Fruit fly (Drosophila melanogaster) whole organism, adult: ENCODE measurements around the gene TwdlS.

Source experiments
- CG11617 ChIP-seq: fragments of 200-800 bp; sonication (Bioruptor generic); optimal IDR thresholded peaks from 2 replicates; lab custom pipeline; 2017; ENCODE audit warnings: mild to moderate bottlenecking, missing biosample characterization, missing genetic modification reagents, missing genetic modification characterization
- CG12768 ChIP-seq: fragments of 200-800 bp; sonication (Bioruptor generic); optimal IDR thresholded peaks from 2 replicates; lab custom pipeline; 2017; ENCODE audit warnings: missing biosample characterization, missing genetic modification characterization, mild to moderate bottlenecking, moderate library complexity, missing genetic modification reagents
- CG33017 ChIP-seq: fragments of 200-800 bp; sonication (Bioruptor generic); optimal IDR thresholded peaks from 2 replicates; lab custom pipeline; 2018; ENCODE audit warnings: missing biosample characterization, mild to moderate bottlenecking, missing genetic modification characterization, moderate library complexity
- CG5204 ChIP-seq: fragments of 200-800 bp; sonication (Bioruptor generic); optimal IDR thresholded peaks from 2 replicates; lab custom pipeline; 2016; ENCODE audit warnings: missing biosample characterization, missing genetic modification characterization
- CG7045 ChIP-seq: fragments of 200-800 bp; sonication (Bioruptor generic); optimal IDR thresholded peaks from 2 replicates; lab custom pipeline; 2017; ENCODE audit warnings: missing biosample characterization, mild to moderate bottlenecking, missing genetic modification characterization
- CG7101 ChIP-seq: fragments of 200-800 bp; sonication (Bioruptor generic); optimal IDR thresholded peaks from 2 replicates; lab custom pipeline; 2018; ENCODE audit warnings: missing biosample characterization, mild to moderate bottlenecking, missing genetic modification characterization, moderate library complexity
- Clk ChIP-seq: fragments of 200-800 bp; sonication (Bioruptor generic); optimal IDR thresholded peaks from 2 replicates; lab custom pipeline; 2017; ENCODE audit warnings: missing biosample characterization, missing genetic modification characterization
- Crg-1 ChIP-seq: fragments of 200-800 bp; sonication (Bioruptor generic); optimal IDR thresholded peaks from 2 replicates; lab custom pipeline; 2016; ENCODE audit warnings: missing biosample characterization, missing genetic modification characterization
- Mnt ChIP-seq: fragments of 200-800 bp; sonication (Bioruptor generic); optimal IDR thresholded peaks from 2 replicates; lab custom pipeline; 2016; ENCODE audit warnings: missing biosample characterization, mild to moderate bottlenecking, missing genetic modification characterization
- bab1 ChIP-seq: fragments of 200-800 bp; sonication (Bioruptor generic); optimal IDR thresholded peaks from 3 replicates; lab custom pipeline; 2019; ENCODE audit warnings: missing biosample characterization, mild to moderate bottlenecking, missing genetic modification characterization, moderate library complexity
- cic ChIP-seq: fragments of 200-800 bp; sonication (Bioruptor generic); optimal IDR thresholded peaks from 2 replicates; lab custom pipeline; 2017; ENCODE audit warnings: missing biosample characterization, mild to moderate bottlenecking, missing genetic modification characterization, moderate library complexity
- pad ChIP-seq: fragments of 200-800 bp; sonication (Bioruptor generic); optimal IDR thresholded peaks from 3 replicates; lab custom pipeline; 2017; ENCODE audit warnings: missing biosample characterization, missing genetic modification characterization, mild to moderate bottlenecking, moderate library complexity, missing genetic modification reagents
- tj ChIP-seq: fragments of 200-800 bp; sonication (Bioruptor generic); optimal IDR thresholded peaks from 3 replicates; lab custom pipeline; 2017; ENCODE audit warnings: missing biosample characterization, mild to moderate bottlenecking, missing genetic modification characterization, moderate library complexity
- toe ChIP-seq: fragments of 200-800 bp; sonication (Bioruptor generic); optimal IDR thresholded peaks from 2 replicates; lab custom pipeline; 2016; ENCODE audit warnings: missing biosample characterization, missing genetic modification characterization

Gene TwdlS

dm6 chr3R:26670277-26670676 lies 33.8 kb downstream of the TwdlS start:
- TF ChIP-seq cic (no peak), Crg-1 (GFP tag; lab: Kevin White, UChicago) (no peak), CG5204 (GFP tag; lab: Kevin White, UChicago) (no peak), CG33017 (tag; lab: Kevin White, UChicago) (no peak), bab1 (GFP tag; lab: Kevin White, UChicago) (no peak), tj (no peak), CG7101 (tag; lab: Kevin White, UChicago) (no peak), toe (GFP tag; lab: Kevin White, UChicago) (no peak), Mnt (GFP tag; lab: Kevin White, UChicago) (no peak), Clk (GFP tag; lab: Kevin White, UChicago) (no peak)

DNA sequence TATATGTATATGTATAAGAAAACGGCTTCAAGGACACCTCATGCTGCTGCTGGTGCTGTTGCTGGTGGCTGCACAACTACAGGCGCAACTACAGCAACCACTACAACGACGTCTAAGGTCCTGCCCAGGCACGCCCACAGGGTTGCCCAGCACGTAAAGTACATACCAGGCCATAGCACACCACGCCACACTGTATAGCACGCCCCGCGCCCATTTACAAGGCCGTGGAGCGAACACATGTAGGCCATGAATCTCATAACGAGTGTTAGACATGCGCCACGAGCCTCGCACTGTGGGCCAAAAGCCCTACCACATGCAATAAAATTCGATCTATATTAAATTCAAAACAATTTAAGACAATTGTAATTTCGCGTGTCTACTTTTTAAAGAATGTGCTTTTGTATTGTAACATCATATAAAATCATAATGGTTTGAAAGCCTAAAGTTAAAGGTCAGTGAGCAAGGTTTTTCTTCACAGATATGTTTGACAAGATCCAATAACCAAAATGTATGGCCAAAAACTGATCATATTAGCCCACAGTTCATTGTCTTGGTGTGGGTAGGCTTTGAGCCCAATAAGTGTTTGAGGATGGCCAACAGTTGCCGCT lies 35.1 kb downstream of the TwdlS start:
- TF ChIP-seq CG5204 (GFP tag; lab: Kevin White, UChicago) (peak; percentile 16), CG7045 (GFP tag; lab: Kevin White, UChicago) (peak; percentile 34), tj (no peak), CG12768 (GFP tag; lab: Kevin White, UChicago) (peak; percentile 0), CG11617 (GFP tag; lab: Kevin White, UChicago) (no peak)

- TF ChIP-seq CG11617 (GFP tag; lab: Kevin White, UChicago), result no peak
- TF ChIP-seq pad (GFP tag; lab: Kevin White, UChicago), result peak; percentile 46
Observed at dm6 chr3R:26681947-26682346, 45.5 kb downstream of the TwdlS start, which contains the start of gene beat-VII. beat-VII (minus strand) TSS chr3R:26681966.
